Fruit fly (Drosophila melanogaster) whole organism, wandering third instar larva: ENCODE results near the gene Myo95E.
A peak's percentile ranks its signal among the peaks of the same experiment; 100 is the strongest.

Source experiments
- Dfd ChIP-seq: fragments of >200 bp; optimal IDR thresholded peaks from 2 replicates; lab custom pipeline; 2017; ENCODE audit warnings: missing biosample characterization, missing genetic modification characterization
- Hnf4 ChIP-seq: fragments of 200-800 bp; sonication (Bioruptor generic); optimal IDR thresholded peaks from 2 replicates; lab custom pipeline; 2016; ENCODE audit warnings: missing biosample characterization, mild to moderate bottlenecking, missing genetic modification characterization
- N ChIP-seq: fragments of >200 bp; optimal IDR thresholded peaks from 2 replicates; lab custom pipeline; 2018; ENCODE audit warnings: missing biosample characterization, missing external identifiers, missing genetic modification characterization
- OdsH ChIP-seq: fragments of 200-800 bp; sonication (Bioruptor generic); optimal IDR thresholded peaks from 2 replicates; lab custom pipeline; 2016; ENCODE audit warnings: missing biosample characterization, mild to moderate bottlenecking, missing genetic modification characterization
- Rel ChIP-seq, 2 experiments: fragments of 200-800 bp; sonication (Bioruptor generic) in 1 of 2; optimal IDR thresholded peaks; 2 replicates in 1 of 2; 3 replicates in 1 of 2; lab custom pipeline; 2016 to 2019; ENCODE audit warnings: mild to moderate bottlenecking in 2 of 2, missing biosample characterization in 2 of 2, missing genetic modification characterization in 2 of 2, moderate library complexity in 1 of 2
- dl ChIP-seq, 2 experiments: fragments of 175-275, 200-275 bp in 1 of 2; fragments of 200-275 bp in 1 of 2; sonication (Bioruptor generic); optimal IDR thresholded peaks; lab custom pipeline; 2018; ENCODE audit warnings: mild to moderate bottlenecking in 2 of 2, missing biosample characterization in 2 of 2, missing genetic modification characterization in 2 of 2, moderate library complexity in 2 of 2; ENCODE audit not compliant: partially characterized antibody in 2 of 2, insufficient read depth in 1 of 2
- ey ChIP-seq: fragments of 200-800 bp; sonication (Bioruptor generic); optimal IDR thresholded peaks from 2 replicates; lab custom pipeline; 2016; ENCODE audit warnings: missing biosample characterization, missing genetic modification characterization
- lola ChIP-seq: fragments of >200 bp; optimal IDR thresholded peaks from 2 replicates; lab custom pipeline; 2017; ENCODE audit warnings: missing biosample characterization, missing genetic modification characterization
- rgr ChIP-seq: fragments of 200-800 bp; sonication (Bioruptor generic); optimal IDR thresholded peaks from 3 replicates; lab custom pipeline; 2016; ENCODE audit warnings: missing biosample characterization, mild to moderate bottlenecking, missing genetic modification characterization
- tai ChIP-seq: sonication (Bioruptor generic); optimal IDR thresholded peaks from 2 replicates; lab custom pipeline; 2016; ENCODE audit warnings: missing biosample characterization, missing genetic modification characterization
- usp ChIP-seq: fragments of >200 bp; optimal IDR thresholded peaks from 2 replicates; lab custom pipeline; 2017; ENCODE audit warnings: missing biosample characterization, missing genetic modification characterization

DNA sequence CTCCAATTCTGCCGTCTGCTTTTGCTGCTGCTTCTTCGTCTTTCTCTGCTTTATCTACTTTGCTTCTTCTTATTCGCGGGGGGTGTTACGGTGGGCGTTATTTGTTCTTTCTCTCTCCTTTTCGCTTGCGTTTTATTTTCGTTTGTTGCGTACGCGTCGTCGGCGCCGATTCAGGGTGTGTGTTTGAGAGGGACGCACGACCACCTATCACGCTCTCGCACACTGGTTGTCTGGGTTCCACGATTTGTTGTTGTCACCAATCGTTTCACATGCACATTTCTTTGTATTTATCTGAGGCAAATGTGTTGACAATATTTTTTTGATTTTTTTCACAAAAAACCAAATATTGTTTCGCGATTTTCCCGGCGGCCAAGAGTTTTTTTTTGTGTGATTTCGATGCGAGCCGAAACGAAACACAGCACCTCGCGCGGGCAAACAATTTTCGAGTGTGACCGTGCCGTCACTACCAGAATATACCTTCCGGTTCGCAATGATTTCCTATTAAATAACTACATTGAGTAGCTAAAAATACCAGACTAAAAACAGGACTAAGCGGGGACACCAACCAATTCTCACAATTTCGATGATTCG, 55.9 kb downstream of the Myo95E start, which contains the start of gene Syx1A:
- TF ChIP-seq lola (peak; percentile 46), tai (GFP tag; lab: Kevin White, UChicago) (no peak), Dfd (GFP tag; lab: Kevin White, UChicago) (no peak), ey (GFP tag; lab: Kevin White, UChicago) (no peak), OdsH (GFP tag; lab: Kevin White, UChicago) (no peak), Hnf4 (GFP tag; lab: Kevin White, UChicago) (peak; percentile 7), rgr (GFP tag; lab: Kevin White, UChicago) (no peak), usp (GFP tag; lab: Kevin White, UChicago) (no peak), dl (GFP tag; optimal IDR thresholded peaks at IDR 0.05; lab: Kevin White, UChicago; ENCODE audit: insufficient read depth in 1 of 2, partially characterized antibody in 2 of 2) (no peak), N (GFP tag; lab: Kevin White, UChicago) (no peak), Rel (GFP tag; optimal IDR thresholded peaks at IDR 0.05; lab: Kevin White, UChicago) (no peak), Rel (tag; optimal IDR thresholded peaks at IDR 0.05; lab: Kevin White, UChicago) (peak; percentile 68)
